Fruit fly (Drosophila melanogaster): ENCODE data around the gene CG14042.

CG14042 gene

DNA sequence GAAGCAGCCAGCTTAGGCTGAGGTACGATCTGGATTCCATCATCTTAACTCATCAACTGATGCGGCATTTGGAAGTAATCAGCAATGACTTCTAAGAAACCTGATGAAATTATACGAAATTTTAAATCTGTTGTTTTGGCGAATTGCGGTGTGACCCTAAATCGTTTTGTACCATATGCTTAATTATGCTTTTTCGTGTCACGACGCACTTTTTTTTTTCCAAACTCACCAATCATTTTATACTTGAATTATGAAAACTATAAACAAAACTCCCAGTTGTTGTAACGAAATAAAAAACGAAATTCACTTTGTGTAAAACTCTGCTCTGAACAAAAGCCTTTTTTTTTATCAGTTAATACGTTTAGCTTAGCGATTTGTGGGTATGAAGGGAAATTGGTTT is 20.6 kb downstream of the CG14042 start, which contains the start of gene Nepl3 (continued):
- TF ChIP-seq Bgb (GFP tag; IDR thresholded peaks at IDR 0.05; ENCODE audit: partially characterized antibody) (peak; percentile 47; the same call in 1 of the 2 replicates), ci (GFP tag; IDR thresholded peaks at IDR 0.05) (no peak), ro (GFP tag; IDR thresholded peaks at IDR 0.05) (no peak), wor (GFP tag; IDR thresholded peaks at IDR 0.05) (no peak), amos (GFP tag; IDR thresholded peaks at IDR 0.05; ENCODE audit: partially characterized antibody) (peak; percentile 51; the same call in 1 of the 2 replicates), dan (GFP tag; IDR thresholded peaks at IDR 0.05) (no peak), Dip2 (GFP tag; IDR thresholded peaks at IDR 0.05) (no peak), gce (GFP tag; IDR thresholded peaks at IDR 0.05) (no peak), Hr3 (GFP tag; optimal IDR thresholded peaks at IDR 0.05) (no peak), E2f2 (GFP tag; IDR thresholded peaks at IDR 0.05) (peak; percentile 56; the same call in 1 of the 2 replicates), gcm2 (GFP tag; optimal IDR thresholded peaks at IDR 0.05) (no peak), Side (GFP tag; optimal IDR thresholded peaks at IDR 0.05) (no peak), trem (tag; optimal IDR thresholded peaks at IDR 0.05) (no peak), gsb-n (tag; optimal IDR thresholded peaks at IDR 0.05) (no peak), Mad (GFP tag; optimal IDR thresholded peaks at IDR 0.05) (no peak), CG13123 (GFP tag; optimal IDR thresholded peaks at IDR 0.05) (no peak), CG33557 (GFP tag; optimal IDR thresholded peaks at IDR 0.05) (no peak), bbx (GFP tag; IDR thresholded peaks at IDR 0.05; ENCODE audit: partially characterized antibody) (peak; percentile 28; the same call in 1 of the 2 replicates), cwo (GFP tag; optimal IDR thresholded peaks at IDR 0.05) (no peak), Hmr (GFP tag; optimal IDR thresholded peaks at IDR 0.05) (no peak), exex (tag; optimal IDR thresholded peaks at IDR 0.05) (no peak), sqz (GFP tag; optimal IDR thresholded peaks at IDR 0.05) (peak; percentile 12), sima (GFP tag; optimal IDR thresholded peaks at IDR 0.05) (no peak), pnt (GFP tag; optimal IDR thresholded peaks at IDR 0.05) (no peak), hb (GFP tag; IDR thresholded peaks at IDR 0.05; ENCODE audit: partially characterized antibody) (no peak), knrl (GFP tag; IDR thresholded peaks at IDR 0.05; ENCODE audit: partially characterized antibody) (peak; percentile 22; the same call in 1 of the 3 replicates), Lpt (GFP tag; optimal IDR thresholded peaks at IDR 0.05) (no peak), BEAF-32 (GFP tag; optimal IDR thresholded peaks at IDR 0.05) (peak; percentile 65), E2f1 (GFP tag; IDR thresholded peaks at IDR 0.05) (no peak), hbn (GFP tag; IDR thresholded peaks at IDR 0.05; ENCODE audit: partially characterized antibody) (0 out of 2 replicates have a peak, but pooled peaks have one; percentile 51), CG15269 (tag; optimal IDR thresholded peaks at IDR 0.05) (no peak), fd102C (GFP tag; optimal IDR thresholded peaks at IDR 0.05) (no peak), CG7745 (tag; optimal IDR thresholded peaks at IDR 0.05) (no peak), run (tag; optimal IDR thresholded peaks at IDR 0.05) (no peak), CG34224 (GFP tag; IDR thresholded peaks at IDR 0.05; ENCODE audit: partially characterized antibody) (peak; percentile 63), Camta (GFP tag; optimal IDR thresholded peaks at IDR 0.05) (no peak), CG9876 (GFP tag; optimal IDR thresholded peaks at IDR 0.05) (no peak), unc-4 (GFP tag; IDR thresholded peaks at IDR 0.05; ENCODE audit: partially characterized antibody) (peak; percentile 69), lmd (GFP tag; IDR thresholded peaks at IDR 0.05) (no peak), jigr1 (GFP tag; IDR thresholded peaks at IDR 0.05) (no peak), CG12071 (GFP tag; optimal IDR thresholded peaks at IDR 0.05) (no peak), Six4 (GFP tag; optimal IDR thresholded peaks at IDR 0.05) (no peak), CG31224 (GFP tag; IDR thresholded peaks at IDR 0.05) (no peak), CG7556 (GFP tag; optimal IDR thresholded peaks at IDR 0.05) (no peak), NK7.1 (GFP tag; optimal IDR thresholded peaks at IDR 0.05) (no peak), NC2β (GFP tag; optimal IDR thresholded peaks at IDR 0.05) (no peak), CG6175 (GFP tag; IDR thresholded peaks at IDR 0.05) (no peak), CG8388 (GFP tag; optimal IDR thresholded peaks at IDR 0.05) (no peak), CG10959 (GFP tag; IDR thresholded peaks at IDR 0.05) (no peak), CG12155 (GFP tag; optimal IDR thresholded peaks at IDR 0.05) (no peak), vvl (GFP tag; IDR thresholded peaks at IDR 0.05) (no peak)
